Fruit fly (Drosophila melanogaster): ENCODE results near the gene CG11756.
A peak's percentile ranks its signal among the peaks of the same experiment; 100 is the strongest.

CG11756 gene

dm6 chrX:11384023-11384444 is 36.1 kb downstream of the CG11756 start (continued):
- peak; percentile 70 for TF ChIP-seq slou (GFP tag; optimal IDR thresholded peaks at IDR 0.05)
- TF ChIP-seq CG13296 (GFP tag; optimal IDR thresholded peaks at IDR 0.05), result peak; percentile 76
- no peak for TF ChIP-seq en (GFP tag; optimal IDR thresholded peaks at IDR 0.05)
- TF ChIP-seq ap (GFP tag; IDR thresholded peaks at IDR 0.05), result peak; percentile 59
- TF ChIP-seq nom (GFP tag; optimal IDR thresholded peaks at IDR 0.05), result no peak
- peak; percentile 22 for TF ChIP-seq Atf-2 (GFP tag; optimal IDR thresholded peaks at IDR 0.05)
- TF ChIP-seq Fer3 (tag; optimal IDR thresholded peaks at IDR 0.05), result peak; percentile 77
- TF ChIP-seq usp (GFP tag; optimal IDR thresholded peaks at IDR 0.05), result no peak
- TF ChIP-seq CG5180 (GFP tag; optimal IDR thresholded peaks at IDR 0.05), result no peak
- no peak for TF ChIP-seq disco-r (GFP tag; optimal IDR thresholded peaks at IDR 0.05)
- TF ChIP-seq CG11696 (GFP tag; IDR thresholded peaks at IDR 0.05), result peak; percentile 34; the same call in 1 of the 2 replicates
- TF ChIP-seq org-1 (GFP tag; optimal IDR thresholded peaks at IDR 0.05), result peak; percentile 54
- no peak for TF ChIP-seq lbe (GFP tag; optimal IDR thresholded peaks at IDR 0.05)
- TF ChIP-seq dm (GFP tag; optimal IDR thresholded peaks at IDR 0.05), result no peak
- TF ChIP-seq CG12391 (tag; optimal IDR thresholded peaks at IDR 0.05), result peak; percentile 51
- no peak for TF ChIP-seq Dfd (GFP tag; optimal IDR thresholded peaks at IDR 0.05)
- no peak for TF ChIP-seq Bgb (GFP tag; IDR thresholded peaks at IDR 0.05; ENCODE audit: partially characterized antibody)
- peak; percentile 68 for TF ChIP-seq CG15514 (GFP tag; optimal IDR thresholded peaks at IDR 0.05)
- no peak for TF ChIP-seq CG3407 (GFP tag; optimal IDR thresholded peaks at IDR 0.05)
- TF ChIP-seq ro (GFP tag; IDR thresholded peaks at IDR 0.05), result peak; percentile 43; the same call in 1 of the 2 replicates
- peak; percentile 51; the same call in 1 of the 2 replicates for TF ChIP-seq ttk (GFP tag; IDR thresholded peaks at IDR 0.05)
- peak; percentile 49 for TF ChIP-seq CG34376 (GFP tag; optimal IDR thresholded peaks at IDR 0.05)
- TF ChIP-seq CG9876 (GFP tag; optimal IDR thresholded peaks at IDR 0.05), result no peak
- peak; percentile 72 for TF ChIP-seq bcd (GFP tag; optimal IDR thresholded peaks at IDR 0.05)
- TF ChIP-seq CG16813 (GFP tag; IDR thresholded peaks at IDR 0.05; ENCODE audit: partially characterized antibody), result no peak
- TF ChIP-seq CG9727 (GFP tag; optimal IDR thresholded peaks at IDR 0.05), result peak; percentile 61
- peak; percentile 62; the same call in 1 of the 2 replicates for TF ChIP-seq dimm (GFP tag; IDR thresholded peaks at IDR 0.05)
- TF ChIP-seq gem (tag; optimal IDR thresholded peaks at IDR 0.05), result peak; percentile 75
- peak; percentile 66 for TF ChIP-seq CG6689 (GFP tag; IDR thresholded peaks at IDR 0.05)
- no peak for TF ChIP-seq CG12769 (tag; optimal IDR thresholded peaks at IDR 0.05)
- peak; percentile 60 for TF ChIP-seq Hr3 (GFP tag; optimal IDR thresholded peaks at IDR 0.05)
- peak; percentile 10 for TF ChIP-seq Sox100B (GFP tag; optimal IDR thresholded peaks at IDR 0.05)
- peak; percentile 77 for TF ChIP-seq Aef1 (GFP tag; IDR thresholded peaks at IDR 0.05)
- no peak for TF ChIP-seq knrl (GFP tag; IDR thresholded peaks at IDR 0.05; ENCODE audit: partially characterized antibody)
- peak; percentile 27 for TF ChIP-seq nau (GFP tag; optimal IDR thresholded peaks at IDR 0.05)
- TF ChIP-seq NK7.1 (GFP tag; optimal IDR thresholded peaks at IDR 0.05), result peak; percentile 2
- peak; percentile 66 for TF ChIP-seq Drgx (GFP tag; IDR thresholded peaks at IDR 0.05)
- TF ChIP-seq Ada2b (GFP tag; IDR thresholded peaks at IDR 0.05), result peak; percentile 82
- peak; percentile 27 for TF ChIP-seq Bdp1 (GFP tag; optimal IDR thresholded peaks at IDR 0.05)
- TF ChIP-seq Dip2 (GFP tag; IDR thresholded peaks at IDR 0.05), result no peak
- peak; percentile 46; the same call in 1 of the 2 replicates for TF ChIP-seq toy (GFP tag; IDR thresholded peaks at IDR 0.05)
- peak; percentile 32 for TF ChIP-seq CG17829 (tag; optimal IDR thresholded peaks at IDR 0.05)
- no peak for TF ChIP-seq CG4707 (GFP tag; optimal IDR thresholded peaks at IDR 0.05)
- no peak for TF ChIP-seq CG17186 (GFP tag; optimal IDR thresholded peaks at IDR 0.05)
- TF ChIP-seq CG15011 (GFP tag; optimal IDR thresholded peaks at IDR 0.05), result peak; percentile 47
- TF ChIP-seq Lpt (GFP tag; optimal IDR thresholded peaks at IDR 0.05), result no peak
- no peak for TF ChIP-seq CG7987 (GFP tag; optimal IDR thresholded peaks at IDR 0.05)
- TF ChIP-seq Ptx1 (GFP tag; IDR thresholded peaks at IDR 0.05), result peak; percentile 83
- peak; percentile 67 for TF ChIP-seq cwo (GFP tag; optimal IDR thresholded peaks at IDR 0.05)
- no peak for TF ChIP-seq Vsx1 (GFP tag; optimal IDR thresholded peaks at IDR 0.05)
- TF ChIP-seq gcm2 (GFP tag; optimal IDR thresholded peaks at IDR 0.05), result peak; percentile 31
